Fruit fly (Drosophila melanogaster): ENCODE data around the gene CG18171.
A peak's percentile ranks its signal among the peaks of the same experiment; 100 is the strongest.

- TF ChIP-seq psq (GFP tag; optimal IDR thresholded peaks at IDR 0.05) (no peak), Hr83 (GFP tag; optimal IDR thresholded peaks at IDR 0.05; ENCODE audit: poor library complexity, severe bottlenecking) (no peak), dl (GFP tag; optimal IDR thresholded peaks at IDR 0.05; ENCODE audit: insufficient read depth in 1 of 2, partially characterized antibody in 2 of 2) (no peak), h (GFP tag; optimal IDR thresholded peaks at IDR 0.05) (peak; percentile 52), Dfd (GFP tag; optimal IDR thresholded peaks at IDR 0.05) (no peak), sv (GFP tag; optimal IDR thresholded peaks at IDR 0.05) (no peak), pan (optimal IDR thresholded peaks at IDR 0.05) (no peak), OdsH (GFP tag; optimal IDR thresholded peaks at IDR 0.05) (peak; percentile 10), Dif (GFP tag; optimal IDR thresholded peaks at IDR 0.05; ENCODE audit: partially characterized antibody) (no peak)
These were observed 12.4 kb downstream of the CG18171 start for dm6 chr3L:1710562-1710961.
